Fruit fly (Drosophila melanogaster) whole organism: Measurements from ENCODE around the gene CG6059.

Source experiments
- CG8478 ChIP-seq: fragments of >200 bp; optimal IDR thresholded peaks from 2 replicates; lab custom pipeline; 2018; ENCODE audit warnings: inconsistent platforms
- Dll ChIP-seq: fragments of >200 bp; optimal IDR thresholded peaks from 2 replicates; lab custom pipeline; 2017
- pan ChIP-seq: fragments of >200 bp; optimal IDR thresholded peaks from 2 replicates; lab custom pipeline; 2017

DNA sequence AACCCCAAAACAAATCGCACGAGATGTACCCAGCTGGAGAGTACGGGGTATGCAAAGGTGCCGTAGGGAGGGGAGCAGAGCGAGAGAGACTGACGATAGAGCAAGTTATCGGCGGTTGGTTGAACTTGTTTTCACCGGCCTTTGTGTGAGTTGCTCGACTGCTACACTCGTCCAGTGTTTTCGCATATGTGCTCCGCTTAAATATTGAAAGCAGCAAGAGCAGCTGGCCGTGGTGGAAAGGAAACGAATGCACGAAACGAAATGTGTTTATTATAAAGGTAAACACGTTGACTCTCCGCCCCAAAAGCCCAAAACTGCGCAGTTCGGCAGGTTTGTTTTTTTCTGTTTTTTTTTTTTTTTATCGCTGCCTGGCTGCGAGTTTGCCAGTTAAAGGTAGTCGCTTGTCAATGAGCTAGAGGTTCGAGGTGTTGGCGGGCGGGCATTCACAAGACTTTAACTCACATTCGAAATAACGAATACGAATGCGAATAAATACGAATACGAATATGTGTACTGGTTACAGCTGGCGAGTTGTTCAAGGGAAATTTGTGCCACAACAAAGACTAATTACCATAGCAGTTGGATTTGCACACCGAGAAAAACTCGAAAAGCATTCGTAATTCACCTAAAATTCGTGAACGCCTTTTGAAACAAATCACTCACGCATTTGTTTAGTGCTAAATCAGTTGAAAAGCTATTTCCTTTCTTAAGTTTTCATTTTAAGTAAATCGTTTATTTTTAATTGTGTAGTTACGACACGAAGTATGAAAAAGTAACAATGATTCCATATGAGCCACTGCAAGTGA lies 5.3 kb upstream of the CG6059 start:
- TF ChIP-seq pan (lab: Kevin White, UChicago) = no peak
- no peak for TF ChIP-seq Dll (lab: Kevin White, UChicago)
- TF ChIP-seq CG8478 (lab: Kevin White, UChicago) = no peak
